Fruit fly (Drosophila melanogaster) whole organism, pupa: ENCODE measurements around the gene CG11068.
A peak's percentile ranks its signal among the peaks of the same experiment; 100 is the strongest.

Experiments
- CG32121 ChIP-seq: fragments of 200-800 bp; sonication (Bioruptor generic); IDR thresholded peaks from 2 replicates; pipeline ENCODE4 v1.3.6; 2022; ENCODE audit warnings: missing biosample characterization, missing genetic modification characterization
- CG34367 ChIP-seq: fragments of 200-800 bp; sonication (Bioruptor generic); optimal IDR thresholded peaks from 2 replicates; lab custom pipeline; 2018; ENCODE audit warnings: missing biosample characterization, mild to moderate bottlenecking, missing genetic modification characterization
- CG4496 ChIP-seq: fragments of 200-800 bp; sonication (Bioruptor generic); IDR thresholded peaks from 3 replicates; pipeline ENCODE4 v1.3.6; 2022; ENCODE audit warnings: missing biosample characterization, missing genetic modification characterization
- CG8301 ChIP-seq: fragments of 200-800 bp; sonication (Bioruptor generic); optimal IDR thresholded peaks from 2 replicates; lab custom pipeline; 2018; ENCODE audit warnings: missing biosample characterization, mild to moderate bottlenecking, missing genetic modification characterization
- CG9948 ChIP-seq: fragments of 200-800 bp; sonication (Bioruptor generic); optimal IDR thresholded peaks from 2 replicates; lab custom pipeline; 2018; ENCODE audit warnings: missing biosample characterization, mild to moderate bottlenecking, missing genetic modification characterization, moderate library complexity
- EcR ChIP-seq: fragments of 200-800 bp; sonication (Bioruptor generic); optimal IDR thresholded peaks from 3 replicates; lab custom pipeline; 2019; ENCODE audit warnings: missing biosample characterization, missing genetic modification characterization, mild to moderate bottlenecking, moderate library complexity, missing genetic modification reagents
- Pif1A ChIP-seq: fragments of 200-800 bp; sonication (Bioruptor generic); optimal IDR thresholded peaks from 3 replicates; lab custom pipeline; 2016; ENCODE audit warnings: missing biosample characterization, missing genetic modification characterization
- Pif1B ChIP-seq: fragments of 200-800 bp; sonication (Bioruptor generic); optimal IDR thresholded peaks from 3 replicates; lab custom pipeline; 2016; ENCODE audit warnings: missing biosample characterization, missing genetic modification characterization
- Snoo ChIP-seq: fragments of 200-800 bp; sonication (Bioruptor generic); optimal IDR thresholded peaks from 3 replicates; lab custom pipeline; 2017; ENCODE audit warnings: missing biosample characterization, mild to moderate bottlenecking, missing genetic modification characterization, inconsistent platforms
- fd96Ca ChIP-seq: fragments of 200-800 bp; sonication (Bioruptor generic); IDR thresholded peaks from 3 replicates; pipeline ENCODE4 v1.3.6; 2022; ENCODE audit warnings: missing biosample characterization, missing genetic modification characterization
- gl ChIP-seq: fragments of 200-800 bp; sonication (Bioruptor generic); optimal IDR thresholded peaks from 2 replicates; lab custom pipeline; 2018; ENCODE audit warnings: missing biosample characterization, mild to moderate bottlenecking, missing genetic modification characterization

- TF ChIP-seq Pif1A (GFP tag; lab: Kevin White, UChicago) (peak; percentile 91), CG8301 (tag; lab: Kevin White, UChicago) (peak; percentile 82), gl (tag; lab: Kevin White, UChicago) (peak; percentile 98), Snoo (tag; lab: Kevin White, UChicago) (peak; percentile 89), CG32121 (GFP tag; lab: Robert Waterston, UW) (peak; percentile 91), CG9948 (tag; lab: Kevin White, UChicago) (peak; percentile 79), fd96Ca (GFP tag; lab: Robert Waterston, UW) (peak; percentile 95), CG4496 (GFP tag; lab: Robert Waterston, UW) (peak; percentile 98), Pif1B (GFP tag; lab: Kevin White, UChicago) (peak; percentile 92), EcR (GFP tag; lab: Kevin White, UChicago) (peak; percentile 55), CG34367 (tag; lab: Kevin White, UChicago) (peak; percentile 93)
Observed at dm6 chrX:13990474-13991221, 35.6 kb downstream of the CG11068 start, which contains the start of gene mamo.
